Worm (Caenorhabditis elegans) whole organism, young adult: ENCODE data around the gene F44E7.4.

Experiments used
- B0019.2 ChIP-seq: fragments of 200-800 bp; sonication (Bioruptor generic); conservative IDR thresholded peaks from 2 replicates; pipeline ENCODE4 v1.3.6; 2022; ENCODE audit warnings: missing genetic modification reagents, missing genetic modification characterization, missing compliant biosample characterization
- B0035.1 ChIP-seq: sonication (generic microtip); optimal IDR thresholded peaks from 2 replicates; lab custom pipeline; 2016; ENCODE audit warnings: missing genetic modification characterization, mild to moderate bottlenecking, missing compliant biosample characterization, missing genotype, missing genetic modification reagents
- B0261.1 ChIP-seq: sonication (generic microtip); optimal IDR thresholded peaks from 2 replicates; lab custom pipeline; 2016; ENCODE audit warnings: mild to moderate bottlenecking, missing genetic modification characterization, moderate library complexity, missing compliant biosample characterization
- F22D6.2 ChIP-seq: sonication (generic microtip); optimal IDR thresholded peaks from 2 replicates; lab custom pipeline; 2016; ENCODE audit warnings: mild to moderate bottlenecking, missing genetic modification characterization, missing compliant biosample characterization
- F33H1.4 ChIP-seq: fragments of 200-800 bp; sonication (Bioruptor generic); IDR thresholded peaks from 2 replicates; pipeline ENCODE4 v1.3.6; 2022; ENCODE audit warnings: missing genetic modification reagents, missing genetic modification characterization, missing compliant biosample characterization
- F37B4.10 ChIP-seq: fragments of 200-800 bp; sonication (Bioruptor generic); IDR thresholded peaks from 2 replicates; pipeline ENCODE4 v1.3.6; 2022; ENCODE audit warnings: missing genetic modification characterization, missing compliant biosample characterization
- F49E8.2 ChIP-seq: sonication (generic microtip); optimal IDR thresholded peaks from 3 replicates; lab custom pipeline; 2017; ENCODE audit warnings: missing genetic modification characterization, mild to moderate bottlenecking, missing compliant biosample characterization, antibody characterized with exemption, moderate library complexity; ENCODE audit not compliant: insufficient read depth
- F52B5.7 ChIP-seq: sonication (generic microtip); optimal IDR thresholded peaks from 2 replicates; lab custom pipeline; 2016; ENCODE audit warnings: mild to moderate bottlenecking, missing genetic modification characterization, missing compliant biosample characterization
- F55B11.4 ChIP-seq: sonication (generic microtip); optimal IDR thresholded peaks from 2 replicates; lab custom pipeline; 2016; ENCODE audit warnings: missing compliant biosample characterization, missing genetic modification characterization, borderline replicate concordance; ENCODE audit not compliant: insufficient read depth
- F57A8.1 ChIP-seq: fragments of 200-800 bp; sonication (Bioruptor generic); optimal IDR thresholded peaks from 2 replicates; lab custom pipeline; 2018; ENCODE audit warnings: mild to moderate bottlenecking, missing genetic modification characterization, moderate library complexity, missing compliant biosample characterization
- T07F8.4 ChIP-seq: sonication (generic microtip); optimal IDR thresholded peaks from 2 replicates; lab custom pipeline; 2016; ENCODE audit warnings: mild to moderate bottlenecking, missing genetic modification characterization, moderate library complexity, missing compliant biosample characterization
- Y53F4B.3 ChIP-seq: fragments of 200-800 bp; sonication (Bioruptor generic); IDR thresholded peaks from 2 replicates; pipeline ENCODE4 v1.3.6; 2022; ENCODE audit warnings: missing genetic modification reagents, missing genetic modification characterization, missing compliant biosample characterization
- Y56A3A.18 ChIP-seq: fragments of 200-800 bp; sonication (Bioruptor generic); IDR thresholded peaks from 2 replicates; pipeline ENCODE4 v1.3.6; 2022; ENCODE audit warnings: missing genetic modification reagents, missing genetic modification characterization, missing compliant biosample characterization
- Y79H2A.3 ChIP-seq: fragments of 200-800 bp; sonication (Bioruptor generic); conservative IDR thresholded peaks from 2 replicates; pipeline ENCODE4 v1.3.6; 2022; ENCODE audit warnings: missing genetic modification reagents, missing genetic modification characterization, missing compliant biosample characterization
- Y95B8A.8 ChIP-seq: fragments of 200-800 bp; sonication (Bioruptor generic); IDR thresholded peaks from 2 replicates; pipeline ENCODE4 v1.3.6; 2022; ENCODE audit warnings: missing genetic modification reagents, missing genetic modification characterization, missing compliant biosample characterization
- ZK185.1 ChIP-seq: sonication (generic microtip); optimal IDR thresholded peaks from 2 replicates; lab custom pipeline; 2016; ENCODE audit warnings: mild to moderate bottlenecking, missing genetic modification characterization, missing compliant biosample characterization; ENCODE audit not compliant: poor library complexity, severe bottlenecking
- atf-7 ChIP-seq: sonication (generic microtip); optimal IDR thresholded peaks from 2 replicates; lab custom pipeline; 2017; ENCODE audit warnings: mild to moderate bottlenecking, missing genetic modification characterization, missing compliant biosample characterization
- attf-3 ChIP-seq: fragments of 200-800 bp; sonication (Bioruptor generic); conservative IDR thresholded peaks from 2 replicates; pipeline ENCODE4 v1.3.6; 2022; ENCODE audit warnings: missing genetic modification reagents, missing genetic modification characterization, missing compliant biosample characterization
- attf-5 ChIP-seq: fragments of 200-800 bp; sonication (Bioruptor generic); optimal IDR thresholded peaks from 2 replicates; lab custom pipeline; 2018; ENCODE audit warnings: mild to moderate bottlenecking, missing genetic modification characterization, missing compliant biosample characterization
- attf-6 ChIP-seq: fragments of 200-800 bp; sonication (Bioruptor generic); IDR thresholded peaks from 2 replicates; pipeline ENCODE4 v1.3.6; 2022; ENCODE audit warnings: missing genetic modification reagents, missing genetic modification characterization, missing compliant biosample characterization
- ccch-3 ChIP-seq: fragments of 200-800 bp; sonication (Bioruptor generic); optimal IDR thresholded peaks from 2 replicates; lab custom pipeline; 2018; ENCODE audit warnings: mild to moderate bottlenecking, missing genetic modification characterization, missing compliant biosample characterization
- ceh-100 ChIP-seq: fragments of 200-800 bp; sonication (Bioruptor generic); IDR thresholded peaks from 2 replicates; pipeline ENCODE4 v1.3.6; 2022; ENCODE audit warnings: missing genetic modification reagents, missing genetic modification characterization, missing compliant biosample characterization
- ceh-58 ChIP-seq: fragments of 200-800 bp; sonication (Bioruptor generic); IDR thresholded peaks from 2 replicates; pipeline ENCODE4 v1.3.6; 2022; ENCODE audit warnings: missing genetic modification characterization, missing compliant biosample characterization
- ceh-91 ChIP-seq: fragments of 200-800 bp; sonication (Bioruptor generic); IDR thresholded peaks from 2 replicates; pipeline ENCODE4 v1.3.6; 2022; ENCODE audit warnings: missing genetic modification reagents, missing genetic modification characterization, missing compliant biosample characterization
- efl-1 ChIP-seq: fragments of 150-350 bp; optimal IDR thresholded peaks from 2 replicates; lab custom pipeline; 2014; ENCODE audit warnings: missing biosample characterization, missing genetic modification reagents, missing genetic modification characterization
- ets-4 ChIP-seq: fragments of 200-800 bp; sonication (Bioruptor generic); optimal IDR thresholded peaks from 2 replicates; lab custom pipeline; 2018; ENCODE audit warnings: mild to moderate bottlenecking, missing genetic modification characterization, missing compliant biosample characterization
- him-1 ChIP-seq: sonication (generic microtip); optimal IDR thresholded peaks from 2 replicates; lab custom pipeline; 2016; ENCODE audit warnings: missing genotype, missing genetic modification reagents, missing genetic modification characterization, missing compliant biosample characterization
- hmg-20 ChIP-seq: fragments of 200-800 bp; sonication (Bioruptor generic); IDR thresholded peaks from 2 replicates; pipeline ENCODE4 v1.3.6; 2022; ENCODE audit warnings: missing genetic modification reagents, missing genetic modification characterization, missing compliant biosample characterization
- hsf-1 ChIP-seq: fragments of 200-800 bp; sonication (Bioruptor generic); IDR thresholded peaks from 2 replicates; pipeline ENCODE4 v1.3.6; 2022; ENCODE audit warnings: missing genetic modification reagents, missing genetic modification characterization, missing compliant biosample characterization
- lag-1 ChIP-seq: fragments of 200-800 bp; sonication (Bioruptor generic); IDR thresholded peaks from 2 replicates; pipeline ENCODE4 v1.3.6; 2022; ENCODE audit warnings: missing genetic modification reagents, missing genetic modification characterization, missing compliant biosample characterization
- lin-54 ChIP-seq: fragments of 200-800 bp; sonication (Bioruptor generic); optimal IDR thresholded peaks from 2 replicates; lab custom pipeline; 2018; ENCODE audit warnings: mild to moderate bottlenecking, missing genetic modification characterization, missing compliant biosample characterization
- lsl-1 ChIP-seq: fragments of 200-800 bp; sonication (Bioruptor generic); optimal IDR thresholded peaks from 2 replicates; lab custom pipeline; 2018; ENCODE audit warnings: mild to moderate bottlenecking, missing genetic modification characterization, moderate library complexity, missing compliant biosample characterization
- madf-3 ChIP-seq: fragments of 200-800 bp; sonication (Bioruptor generic); IDR thresholded peaks from 2 replicates; pipeline ENCODE4 v1.3.6; 2022; ENCODE audit warnings: missing genetic modification reagents, missing genetic modification characterization, missing compliant biosample characterization
- mcd-1 ChIP-seq: fragments of 200-800 bp; sonication (Bioruptor generic); IDR thresholded peaks from 2 replicates; pipeline ENCODE4 v1.3.6; 2022; ENCODE audit warnings: missing genetic modification reagents, missing genetic modification characterization, missing compliant biosample characterization
- mes-4 ChIP-seq: sonication (generic microtip); optimal IDR thresholded peaks from 2 replicates; lab custom pipeline; 2016; ENCODE audit warnings: missing genotype, missing genetic modification characterization, missing compliant biosample characterization
- nfya-1 ChIP-seq: sonication (generic microtip); optimal IDR thresholded peaks from 2 replicates; lab custom pipeline; 2017; ENCODE audit warnings: antibody characterized with exemption, missing compliant biosample characterization, missing genetic modification characterization, borderline replicate concordance; ENCODE audit not compliant: insufficient read depth
- nhr-179 ChIP-seq: sonication (generic microtip); optimal IDR thresholded peaks from 2 replicates; lab custom pipeline; 2016; ENCODE audit warnings: mild to moderate bottlenecking, missing genetic modification characterization, missing compliant biosample characterization
- pbrm-1 ChIP-seq: fragments of 200-800 bp; sonication (Bioruptor generic); IDR thresholded peaks from 2 replicates; pipeline ENCODE4 v1.3.6; 2022; ENCODE audit warnings: missing genetic modification reagents, missing genetic modification characterization, missing compliant biosample characterization
- rcor-1 ChIP-seq: fragments of 200-800 bp; sonication (Bioruptor generic); IDR thresholded peaks from 2 replicates; pipeline ENCODE4 v1.3.6; 2022; ENCODE audit warnings: missing genetic modification reagents, missing genetic modification characterization, missing compliant biosample characterization
- repo-1 ChIP-seq: sonication (generic microtip); optimal IDR thresholded peaks from 2 replicates; lab custom pipeline; 2017; ENCODE audit warnings: mild to moderate bottlenecking, missing genetic modification characterization, missing compliant biosample characterization
- sdz-38 ChIP-seq: sonication (generic microtip); optimal IDR thresholded peaks from 2 replicates; lab custom pipeline; 2016; ENCODE audit warnings: missing genotype, missing genetic modification characterization, missing compliant biosample characterization
- snpc-4 ChIP-seq, 5 experiments: fragments of 150-350 bp in 1 of 5; sonication (generic microtip) in 4 of 5; optimal IDR thresholded peaks; 2 replicates each; lab custom pipeline; 2014 to 2018; ENCODE audit warnings: missing genetic modification characterization in 5 of 5, missing biosample characterization in 3 of 5, antibody characterized with exemption in 2 of 5, mild to moderate bottlenecking in 2 of 5, missing compliant biosample characterization in 2 of 5, missing genotype in 2 of 5, moderate library complexity in 2 of 5, missing genetic modification reagents in 1 of 5
- tbp1 ChIP-seq: fragments of 200-800 bp; sonication (Bioruptor generic); optimal IDR thresholded peaks from 2 replicates; lab custom pipeline; 2018; ENCODE audit warnings: mild to moderate bottlenecking, missing genetic modification characterization, missing compliant biosample characterization
- tbx-9 ChIP-seq: sonication (generic microtip); optimal IDR thresholded peaks from 2 replicates; lab custom pipeline; 2016; ENCODE audit warnings: borderline replicate concordance, missing genetic modification characterization, inconsistent platforms, missing compliant biosample characterization
- tlf-1 ChIP-seq: fragments of 200-800 bp; sonication (Bioruptor generic); optimal IDR thresholded peaks from 2 replicates; lab custom pipeline; 2018; ENCODE audit warnings: mild to moderate bottlenecking, missing genetic modification characterization, missing compliant biosample characterization
- unc-62 ChIP-seq: fragments of 150-350 bp; optimal IDR thresholded peaks from 2 replicates; lab custom pipeline; 2014; ENCODE audit warnings: missing biosample characterization, missing genetic modification reagents, missing genetic modification characterization

Gene F44E7.4

ce11 chrV:5790497-5791280, 13.9 kb upstream of the F44E7.4 start, which contains the start of the genes nhr-142 and F44E7.9 (continued):
- TF ChIP-seq repo-1 (tag; lab: Kevin White, UChicago) (peak; percentile 57), F52B5.7 (tag; lab: Kevin White, UChicago) (no peak), F33H1.4 (GFP tag; lab: Robert Waterston, UW) (peak; percentile 67), ceh-91 (GFP tag; lab: Robert Waterston, UW) (peak; percentile 54), attf-5 (GFP tag; lab: Kevin White, UChicago) (peak; percentile 86), F57A8.1 (GFP tag; lab: Kevin White, UChicago) (no peak), sdz-38 (no peak), F55B11.4 (tag; lab: Kevin White, UChicago) (no peak), lag-1 (GFP tag; lab: Robert Waterston, UW) (no peak), ceh-100 (peak; percentile 95), snpc-4 (GFP tag; optimal IDR thresholded peaks at IDR 0.05; lab: Kevin White, UChicago) (peak; percentile 32), snpc-4 (tag; optimal IDR thresholded peaks at IDR 0.05; lab: Kevin White, UChicago) (peak; percentile 54 to 79 (median 72)), F37B4.10 (GFP tag; lab: Robert Waterston, UW) (no peak), ceh-58 (GFP tag; lab: Robert Waterston, UW) (no peak), attf-6 (GFP tag; lab: Robert Waterston, UW) (no peak), hmg-20 (GFP tag; lab: Robert Waterston, UW) (peak; percentile 45; the same call in 1 of the 2 replicates), lsl-1 (peak; percentile 73), hsf-1 (GFP tag; lab: Robert Waterston, UW) (0 out of 2 replicates have a peak, but pooled peaks have one; percentile 10), F22D6.2 (tag; lab: Kevin White, UChicago) (peak; percentile 47), Y53F4B.3 (GFP tag; lab: Robert Waterston, UW) (no peak), mcd-1 (GFP tag; lab: Robert Waterston, UW) (peak; percentile 87), unc-62 (GFP tag; lab: Kevin White, UChicago) (no peak), B0019.2 (GFP tag; lab: Robert Waterston, UW) (no peak), tbp1 (peak; percentile 68), Y79H2A.3 (GFP tag; lab: Robert Waterston, UW) (no peak), mes-4 (tag; lab: Kevin White, UChicago) (no peak), nhr-179 (tag; lab: Kevin White, UChicago) (no peak), him-1 (tag; lab: Kevin White, UChicago) (peak; percentile 52), tlf-1 (peak; percentile 78), tbx-9 (tag; lab: Kevin White, UChicago) (no peak), ZK185.1 (peak; percentile 55), nfya-1 (tag; lab: Kevin White, UChicago) (no peak), B0261.1 (tag; lab: Kevin White, UChicago) (no peak), efl-1 (peak; percentile 52), ets-4 (GFP tag; lab: Kevin White, UChicago) (no peak), rcor-1 (GFP tag; lab: Robert Waterston, UW) (peak; percentile 87), Y95B8A.8 (GFP tag; lab: Robert Waterston, UW) (no peak), pbrm-1 (peak; percentile 85), Y56A3A.18 (GFP tag; lab: Robert Waterston, UW) (no peak), ccch-3 (GFP tag; lab: Kevin White, UChicago) (no peak), lin-54 (GFP tag; lab: Kevin White, UChicago) (peak; percentile 84), F49E8.2 (tag; lab: Kevin White, UChicago) (peak; percentile 42), madf-3 (0 out of 2 replicates have a peak, but pooled peaks have one; percentile 57), B0035.1 (tag; lab: Kevin White, UChicago) (peak; percentile 43), attf-3 (GFP tag; lab: Robert Waterston, UW) (peak; percentile 71), T07F8.4 (no peak), atf-7 (tag; lab: Kevin White, UChicago) (peak; percentile 32)
